Fruit fly (Drosophila melanogaster) whole organism, prepupa: ENCODE measurements around the gene Scsalpha2.
A peak's percentile ranks its signal among the peaks of the same experiment; 100 is the strongest.

Experiments used
- Blimp-1 ChIP-seq: fragments of 200-800 bp; sonication (Bioruptor generic); optimal IDR thresholded peaks from 3 replicates; lab custom pipeline; 2017; ENCODE audit warnings: missing biosample characterization, missing genetic modification characterization, mild to moderate bottlenecking, moderate library complexity, missing genetic modification reagents
- CG10631 ChIP-seq: fragments of 200-800 bp; sonication (Bioruptor generic); optimal IDR thresholded peaks from 2 replicates; lab custom pipeline; 2016; ENCODE audit warnings: missing biosample characterization, missing genetic modification characterization
- CG10669 ChIP-seq: fragments of 200-800 bp; sonication (Bioruptor generic); optimal IDR thresholded peaks from 3 replicates; lab custom pipeline; 2018; ENCODE audit warnings: missing biosample characterization, mild to moderate bottlenecking, missing genetic modification characterization, moderate library complexity
- CG11294 ChIP-seq: fragments of 200-800 bp; sonication (Bioruptor generic); IDR thresholded peaks from 2 replicates; pipeline ENCODE4 v1.3.6; 2022; ENCODE audit warnings: missing biosample characterization, missing genetic modification characterization
- CG11762 ChIP-seq: fragments of 200-800 bp; sonication (Bioruptor generic); optimal IDR thresholded peaks from 3 replicates; lab custom pipeline; 2016; ENCODE audit warnings: missing biosample characterization, missing genetic modification characterization; ENCODE audit not compliant: insufficient read depth
- CG11902 ChIP-seq: fragments of 200-800 bp; sonication (Bioruptor generic); optimal IDR thresholded peaks from 3 replicates; lab custom pipeline; 2016; ENCODE audit warnings: missing biosample characterization, missing genetic modification characterization
- CG15336 ChIP-seq: fragments of 200-800 bp; sonication (Bioruptor generic); IDR thresholded peaks from 2 replicates; pipeline ENCODE4 v1.3.6; 2022; ENCODE audit warnings: missing biosample characterization, missing genetic modification characterization
- CG1621 ChIP-seq: fragments of 200-800 bp; sonication (Bioruptor generic); optimal IDR thresholded peaks from 3 replicates; lab custom pipeline; 2018; ENCODE audit warnings: missing biosample characterization, mild to moderate bottlenecking, missing genetic modification characterization
- CG16779 ChIP-seq: fragments of 200-800 bp; sonication (Bioruptor generic); optimal IDR thresholded peaks from 3 replicates; lab custom pipeline; 2017; ENCODE audit warnings: missing biosample characterization, mild to moderate bottlenecking, missing genetic modification characterization
- CG3032 ChIP-seq: fragments of 200-800 bp; optimal IDR thresholded peaks from 2 replicates; lab custom pipeline; 2019; ENCODE audit warnings: missing biosample characterization, mild to moderate bottlenecking, missing genetic modification characterization, moderate library complexity
- CG32006 ChIP-seq: fragments of 200-800 bp; sonication (Bioruptor generic); optimal IDR thresholded peaks from 3 replicates; lab custom pipeline; 2017; ENCODE audit warnings: missing biosample characterization, mild to moderate bottlenecking, missing genetic modification characterization
- CG34406 ChIP-seq: fragments of 200-800 bp; sonication (Bioruptor generic); optimal IDR thresholded peaks from 3 replicates; lab custom pipeline; 2016; ENCODE audit warnings: missing biosample characterization, missing genetic modification characterization
- CG3919 ChIP-seq: fragments of 200-800 bp; sonication (Bioruptor generic); optimal IDR thresholded peaks from 3 replicates; lab custom pipeline; 2016; ENCODE audit warnings: missing biosample characterization, missing genetic modification characterization
- CG4318 ChIP-seq: fragments of 200-800 bp; sonication (Bioruptor generic); optimal IDR thresholded peaks from 3 replicates; lab custom pipeline; 2017; ENCODE audit warnings: missing biosample characterization, mild to moderate bottlenecking, missing genetic modification characterization
- CG6163 ChIP-seq: fragments of 200-800 bp; sonication (Bioruptor generic); IDR thresholded peaks from 3 replicates; pipeline ENCODE4 v1.3.6; 2022; ENCODE audit warnings: missing biosample characterization, missing genetic modification characterization
- CG6276 ChIP-seq: fragments of 200-800 bp; sonication (Bioruptor generic); optimal IDR thresholded peaks from 2 replicates; lab custom pipeline; 2017; ENCODE audit warnings: missing biosample characterization, mild to moderate bottlenecking, missing genetic modification characterization
- CG6792 ChIP-seq: fragments of 200-800 bp; sonication (Bioruptor generic); optimal IDR thresholded peaks from 3 replicates; lab custom pipeline; 2016; ENCODE audit warnings: missing biosample characterization, missing genetic modification characterization
- CG6854 ChIP-seq: fragments of 200-800 bp; sonication (Bioruptor generic); optimal IDR thresholded peaks from 2 replicates; lab custom pipeline; 2017; ENCODE audit warnings: missing biosample characterization, mild to moderate bottlenecking, missing genetic modification characterization
- CG7368 ChIP-seq: fragments of 200-800 bp; sonication (Bioruptor generic); optimal IDR thresholded peaks from 3 replicates; lab custom pipeline; 2016; ENCODE audit warnings: missing biosample characterization, missing genetic modification characterization
- CG8119 ChIP-seq: fragments of 200-800 bp; sonication (Bioruptor generic); IDR thresholded peaks from 3 replicates; pipeline ENCODE4 v1.3.6; 2022; ENCODE audit warnings: missing biosample characterization, missing genetic modification characterization
- CG9139 ChIP-seq: fragments of 200-800 bp; sonication (Bioruptor generic); optimal IDR thresholded peaks from 3 replicates; lab custom pipeline; 2017; ENCODE audit warnings: missing biosample characterization, mild to moderate bottlenecking, missing genetic modification characterization
- Eip75B ChIP-seq: fragments of 200-800 bp; sonication (Bioruptor generic); optimal IDR thresholded peaks from 3 replicates; lab custom pipeline; 2016; ENCODE audit warnings: missing biosample characterization, missing genetic modification characterization
- Eip78C ChIP-seq: fragments of 200-800 bp; sonication (Bioruptor generic); peaks from one replicate; lab custom pipeline; 2016; ENCODE audit warnings: missing biosample characterization, missing genetic modification characterization
- Eip93F ChIP-seq: fragments of 200-800 bp; sonication (Bioruptor generic); optimal IDR thresholded peaks from 2 replicates; lab custom pipeline; 2016; ENCODE audit warnings: missing biosample characterization, mild to moderate bottlenecking, missing genetic modification characterization
- Ets21C ChIP-seq: fragments of 200-800 bp; sonication (Bioruptor generic); optimal IDR thresholded peaks from 3 replicates; lab custom pipeline; 2016; ENCODE audit warnings: missing biosample characterization, missing genetic modification characterization
- Ets96B ChIP-seq: fragments of 200-800 bp; optimal IDR thresholded peaks from 2 replicates; lab custom pipeline; 2019; ENCODE audit warnings: missing biosample characterization, mild to moderate bottlenecking, missing genetic modification characterization, moderate library complexity
- Gug ChIP-seq: fragments of 200-800 bp; sonication (Bioruptor generic); IDR thresholded peaks from 2 replicates; pipeline ENCODE4 v1.3.6; 2022; ENCODE audit warnings: missing biosample characterization, missing genetic modification characterization
- Hr39 ChIP-seq: fragments of 200-800 bp; sonication (Bioruptor generic); optimal IDR thresholded peaks from 2 replicates; lab custom pipeline; 2016; ENCODE audit warnings: missing biosample characterization, missing genetic modification characterization
- Hr4 ChIP-seq: fragments of 200-800 bp; sonication (Bioruptor generic); optimal IDR thresholded peaks from 3 replicates; lab custom pipeline; 2016; ENCODE audit warnings: missing biosample characterization, missing genetic modification characterization
- OdsH ChIP-seq: fragments of 200-800 bp; sonication (Bioruptor generic); optimal IDR thresholded peaks from 3 replicates; lab custom pipeline; 2016; ENCODE audit warnings: missing biosample characterization, missing genetic modification characterization
- Smox ChIP-seq: fragments of 200-800 bp; sonication (Bioruptor generic); optimal IDR thresholded peaks from 3 replicates; lab custom pipeline; 2016; ENCODE audit warnings: missing biosample characterization, missing genetic modification characterization
- Sox102F ChIP-seq: fragments of 200-800 bp; sonication (Bioruptor generic); optimal IDR thresholded peaks from 2 replicates; lab custom pipeline; 2016; ENCODE audit warnings: missing biosample characterization, mild to moderate bottlenecking, missing genetic modification characterization
- Sox14 ChIP-seq: fragments of 200-800 bp; sonication (Bioruptor generic); optimal IDR thresholded peaks from 3 replicates; lab custom pipeline; 2016; ENCODE audit warnings: missing biosample characterization, missing genetic modification characterization
- Sox15 ChIP-seq: fragments of 200-800 bp; sonication (Bioruptor generic); optimal IDR thresholded peaks from 3 replicates; lab custom pipeline; 2016; ENCODE audit warnings: missing biosample characterization, missing genetic modification characterization
- achi ChIP-seq: fragments of 200-800 bp; sonication (Bioruptor generic); optimal IDR thresholded peaks from 3 replicates; lab custom pipeline; 2016; ENCODE audit warnings: missing biosample characterization, missing genetic modification characterization
- acj6 ChIP-seq: fragments of 200-800 bp; sonication (Bioruptor generic); optimal IDR thresholded peaks from 3 replicates; lab custom pipeline; 2016; ENCODE audit warnings: missing biosample characterization, missing genetic modification characterization
- cyc ChIP-seq: fragments of 200-800 bp; sonication (Bioruptor generic); optimal IDR thresholded peaks from 3 replicates; lab custom pipeline; 2016; ENCODE audit warnings: missing biosample characterization, missing genetic modification characterization
- dac ChIP-seq: fragments of 200-800 bp; sonication (Bioruptor generic); optimal IDR thresholded peaks from 2 replicates; lab custom pipeline; 2017; ENCODE audit warnings: missing biosample characterization, mild to moderate bottlenecking, missing genetic modification characterization
- dsx ChIP-seq: fragments of 200-800 bp; optimal IDR thresholded peaks from 3 replicates; lab custom pipeline; 2019; ENCODE audit warnings: missing biosample characterization, mild to moderate bottlenecking, missing genetic modification characterization, moderate library complexity; ENCODE audit not compliant: poor library complexity, severe bottlenecking
- eg ChIP-seq: fragments of 200-800 bp; sonication (Bioruptor generic); IDR thresholded peaks from 3 replicates; pipeline ENCODE4 v1.3.6; 2022; ENCODE audit warnings: missing biosample characterization, missing genetic modification characterization
- fd59A ChIP-seq: fragments of 200-800 bp; sonication (Bioruptor generic); optimal IDR thresholded peaks from 2 replicates; lab custom pipeline; 2017; ENCODE audit warnings: missing biosample characterization, mild to moderate bottlenecking, missing genetic modification characterization, missing genetic modification reagents
- fd85E ChIP-seq: fragments of 200-800 bp; sonication (Bioruptor generic); optimal IDR thresholded peaks from 3 replicates; lab custom pipeline; 2016; ENCODE audit warnings: missing biosample characterization, missing genetic modification characterization
- fkh ChIP-seq: fragments of 200-800 bp; sonication (Bioruptor generic); optimal IDR thresholded peaks from 3 replicates; lab custom pipeline; 2017; ENCODE audit warnings: missing biosample characterization, mild to moderate bottlenecking, missing genetic modification characterization, moderate library complexity
- lz ChIP-seq: fragments of 200-800 bp; sonication (Bioruptor generic); optimal IDR thresholded peaks from 3 replicates; lab custom pipeline; 2016; ENCODE audit warnings: missing biosample characterization, missing genetic modification characterization
- net ChIP-seq: fragments of 200-800 bp; sonication (Bioruptor generic); optimal IDR thresholded peaks from 3 replicates; lab custom pipeline; 2016; ENCODE audit warnings: missing biosample characterization, missing genetic modification characterization
- spab ChIP-seq: fragments of 200-800 bp; sonication (Bioruptor generic); optimal IDR thresholded peaks from 2 replicates; lab custom pipeline; 2017; ENCODE audit warnings: missing biosample characterization, mild to moderate bottlenecking, missing genetic modification characterization, missing genetic modification reagents
- svp ChIP-seq: fragments of 200-800 bp; sonication (Bioruptor generic); peaks from one replicate; lab custom pipeline; 2016; ENCODE audit warnings: missing biosample characterization, missing genetic modification characterization
- topi ChIP-seq: fragments of 200-800 bp; sonication (Bioruptor generic); optimal IDR thresholded peaks from 3 replicates; lab custom pipeline; 2016; ENCODE audit warnings: missing biosample characterization, missing genetic modification characterization

The Scsalpha2 gene

DNA sequence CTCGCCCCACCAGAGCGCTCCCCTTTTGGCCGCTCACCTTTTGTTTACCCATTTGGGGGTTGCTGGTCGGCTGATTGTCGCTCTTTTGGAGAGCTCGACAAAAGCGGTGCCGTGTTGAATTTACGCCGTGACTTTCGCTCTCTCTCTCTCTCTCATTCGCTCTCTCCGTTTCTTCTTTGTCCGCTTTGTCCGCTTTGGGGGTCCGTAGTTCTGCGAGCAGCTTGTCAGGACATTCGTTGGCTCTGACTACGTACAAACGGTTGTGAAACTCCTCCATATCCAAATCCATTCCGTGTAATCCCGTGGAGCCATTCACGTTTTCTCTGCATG lies 36.5 kb upstream of the Scsalpha2 start:
- TF ChIP-seq Ets21C (GFP tag; lab: Kevin White, UChicago) (no peak), lz (GFP tag; lab: Kevin White, UChicago) (no peak), svp (no peak), CG6163 (GFP tag; lab: Robert Waterston, UW) (0 out of 3 replicates have a peak, but pooled peaks have one; percentile 2)
- TF ChIP-seq, all 60 proteins: peak for 1

DNA sequence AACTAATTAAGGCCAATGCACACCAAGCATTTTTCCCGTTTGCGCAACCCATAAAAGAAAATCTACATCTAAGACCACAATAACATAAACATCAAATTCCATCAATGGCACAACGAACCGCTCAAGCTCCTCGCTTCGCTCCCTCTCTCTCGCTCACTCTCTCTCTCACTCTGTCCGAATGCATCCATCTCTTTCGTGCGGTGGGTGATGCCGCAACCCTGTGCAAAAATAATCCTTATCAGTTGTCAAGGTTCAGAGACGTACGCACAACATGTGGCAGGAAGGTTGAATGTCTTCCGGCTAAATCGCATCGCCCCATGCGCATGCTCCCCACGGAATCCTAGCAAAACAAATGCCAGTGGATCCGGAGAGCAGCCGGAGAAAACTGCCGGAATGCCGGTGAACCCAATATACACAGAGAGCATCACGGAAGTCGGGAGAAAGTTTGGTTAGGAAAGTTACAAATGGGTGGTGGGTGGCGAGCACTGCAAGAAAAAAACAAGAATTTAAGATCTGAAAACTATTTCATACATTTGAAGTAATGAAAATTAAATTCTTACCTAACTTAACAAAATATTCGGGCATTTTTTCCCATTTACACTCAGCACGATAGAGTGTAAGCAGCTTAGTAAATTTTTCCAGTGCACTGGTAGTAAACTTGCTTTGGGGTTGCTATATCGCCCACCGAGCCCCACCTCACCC lies 36.0 kb upstream of the Scsalpha2 start:
- TF ChIP-seq Eip78C (GFP tag; lab: Kevin White, UChicago) (peak; percentile 91), CG9139 (GFP tag; lab: Kevin White, UChicago) (peak; percentile 69), CG11762 (GFP tag; lab: Kevin White, UChicago) (peak; percentile 77), OdsH (GFP tag; lab: Kevin White, UChicago) (peak; percentile 83), achi (GFP tag; lab: Kevin White, UChicago) (peak; percentile 80), CG15336 (GFP tag; lab: Robert Waterston, UW) (peak; percentile 89), fd59A (peak; percentile 77), Hr39 (peak; percentile 74), CG6792 (GFP tag; lab: Kevin White, UChicago) (peak; percentile 83), CG11902 (peak; percentile 54), Hr4 (GFP tag; lab: Kevin White, UChicago) (peak; percentile 79), Eip93F (GFP tag; lab: Kevin White, UChicago) (no peak), Blimp-1 (peak; percentile 40), spab (GFP tag; lab: Kevin White, UChicago) (peak; percentile 73), fd85E (GFP tag; lab: Kevin White, UChicago) (peak; percentile 21), svp (peak; percentile 72), CG4318 (GFP tag; lab: Kevin White, UChicago) (peak; percentile 78), Eip75B (peak; percentile 66), fkh (GFP tag; lab: Kevin White, UChicago) (peak; percentile 61), cyc (GFP tag; lab: Kevin White, UChicago) (peak; percentile 71), Sox15 (GFP tag; lab: Kevin White, UChicago) (peak; percentile 61), CG6854 (GFP tag; lab: Kevin White, UChicago) (peak; percentile 32), acj6 (GFP tag; lab: Kevin White, UChicago) (peak; percentile 83), CG6276 (GFP tag; lab: Kevin White, UChicago) (peak; percentile 77), Ets96B (tag; lab: Kevin White, UChicago) (peak; percentile 82), Gug (peak; percentile 80), CG10669 (peak; percentile 83), Sox14 (peak; percentile 75), CG6163 (GFP tag; lab: Robert Waterston, UW) (peak; percentile 91), CG3919 (GFP tag; lab: Kevin White, UChicago) (peak; percentile 85), eg (GFP tag; lab: Robert Waterston, UW) (peak; percentile 91), Sox102F (GFP tag; lab: Kevin White, UChicago) (peak; percentile 56), CG10631 (GFP tag; lab: Kevin White, UChicago) (peak; percentile 83), CG8119 (peak; percentile 85), dac (GFP tag; lab: Kevin White, UChicago) (peak; percentile 65), CG11294 (GFP tag; lab: Robert Waterston, UW) (peak; percentile 83), CG7368 (GFP tag; lab: Kevin White, UChicago) (peak; percentile 79), CG32006 (GFP tag; lab: Kevin White, UChicago) (peak; percentile 85), Smox (GFP tag; lab: Kevin White, UChicago) (peak; percentile 69), lz (GFP tag; lab: Kevin White, UChicago) (peak; percentile 75), topi (GFP tag; lab: Kevin White, UChicago) (peak; percentile 70), CG1621 (tag; lab: Kevin White, UChicago) (peak; percentile 77), CG16779 (tag; lab: Kevin White, UChicago) (peak; percentile 77), CG3032 (tag; lab: Kevin White, UChicago) (peak; percentile 84), Ets21C (GFP tag; lab: Kevin White, UChicago) (peak; percentile 58), net (GFP tag; lab: Kevin White, UChicago) (peak; percentile 71), CG34406 (GFP tag; lab: Kevin White, UChicago) (peak; percentile 75), dsx (GFP tag; lab: Kevin White, UChicago) (peak; percentile 76)
